Fruit fly (Drosophila melanogaster): ENCODE results near the gene CG17197.

Gene CG17197

dm6 chr3R:25737735-25738371 is 37.3 kb downstream of the CG17197 start (continued):
- peak; percentile 73 for TF ChIP-seq CG16815 (GFP tag; optimal IDR thresholded peaks at IDR 0.05)
- peak; percentile 78 for TF ChIP-seq CG13775 (GFP tag; optimal IDR thresholded peaks at IDR 0.05)
- TF ChIP-seq nerfin-1 (tag; optimal IDR thresholded peaks at IDR 0.05), result peak; percentile 89
- no peak for TF ChIP-seq CG7963 (GFP tag; IDR thresholded peaks at IDR 0.05; ENCODE audit: partially characterized antibody)
- peak; percentile 72 for TF ChIP-seq CG11085 (GFP tag; IDR thresholded peaks at IDR 0.05)
- no peak for TF ChIP-seq fd102C (GFP tag; optimal IDR thresholded peaks at IDR 0.05)
- peak; percentile 89 for TF ChIP-seq HLH54F (GFP tag; optimal IDR thresholded peaks at IDR 0.05)
- no peak for TF ChIP-seq gcm (GFP tag; optimal IDR thresholded peaks at IDR 0.05)
- no peak for TF ChIP-seq zen2 (GFP tag; IDR thresholded peaks at IDR 0.05; ENCODE audit: partially characterized antibody)
- no peak for TF ChIP-seq rib (GFP tag; IDR thresholded peaks at IDR 0.05)
- peak; percentile 95 for TF ChIP-seq CG1529 (GFP tag; optimal IDR thresholded peaks at IDR 0.05)
- peak; percentile 76 for TF ChIP-seq jigr1 (GFP tag; IDR thresholded peaks at IDR 0.05)
- peak; percentile 92 for TF ChIP-seq CG18764 (GFP tag; optimal IDR thresholded peaks at IDR 0.05)
- peak; percentile 91 for TF ChIP-seq wor (GFP tag; IDR thresholded peaks at IDR 0.05)
- TF ChIP-seq salm (tag; optimal IDR thresholded peaks at IDR 0.05), result peak; percentile 89
- no peak for TF ChIP-seq Lpt (GFP tag; optimal IDR thresholded peaks at IDR 0.05)
- peak; percentile 96 for TF ChIP-seq Sox102F (GFP tag; optimal IDR thresholded peaks at IDR 0.05)
- TF ChIP-seq CG6854 (GFP tag; optimal IDR thresholded peaks at IDR 0.05), result peak; percentile 46
- TF ChIP-seq CG15696 (tag; optimal IDR thresholded peaks at IDR 0.05), result peak; percentile 55
- peak; percentile 89 for TF ChIP-seq CHES-1-like (GFP tag; optimal IDR thresholded peaks at IDR 0.05)
- no peak for TF ChIP-seq usp (GFP tag; optimal IDR thresholded peaks at IDR 0.05)
- peak; percentile 83 for TF ChIP-seq CG9817 (tag; optimal IDR thresholded peaks at IDR 0.05)
- peak; percentile 97 for TF ChIP-seq nom (GFP tag; optimal IDR thresholded peaks at IDR 0.05)
- TF ChIP-seq Med (GFP tag), result peak; percentile 99
- TF ChIP-seq Ets97D (GFP tag; optimal IDR thresholded peaks at IDR 0.05), result peak; percentile 81
- TF ChIP-seq Dip3 (GFP tag; optimal IDR thresholded peaks at IDR 0.05), result peak; percentile 87
- TF ChIP-seq CG1603 (tag; optimal IDR thresholded peaks at IDR 0.05), result peak; percentile 96
- TF ChIP-seq CG7987 (GFP tag; optimal IDR thresholded peaks at IDR 0.05), result peak; percentile 85
- TF ChIP-seq CoRest (tag; optimal IDR thresholded peaks at IDR 0.05), result peak; percentile 94
- TF ChIP-seq CG11247 (GFP tag; IDR thresholded peaks at IDR 0.05), result peak; percentile 83
- TF ChIP-seq BEAF-32 (GFP tag; optimal IDR thresholded peaks at IDR 0.05), result no peak
- peak; percentile 97 for TF ChIP-seq CG5245 (GFP tag; optimal IDR thresholded peaks at IDR 0.05)
- peak; percentile 85 for TF ChIP-seq CG4730 (GFP tag; IDR thresholded peaks at IDR 0.05)
- TF ChIP-seq mam (GFP tag; optimal IDR thresholded peaks at IDR 0.05), result peak; percentile 90
- peak; percentile 70 for TF ChIP-seq cwo (GFP tag; optimal IDR thresholded peaks at IDR 0.05)
- peak; percentile 92 to 96 for TF ChIP-seq Pdp1 (GFP tag; optimal IDR thresholded peaks at IDR 0.05)
- peak; percentile 94 for TF ChIP-seq Xbp1 (GFP tag; optimal IDR thresholded peaks at IDR 0.05)
- peak; percentile 96 for TF ChIP-seq CG2712 (tag; optimal IDR thresholded peaks at IDR 0.05)
- TF ChIP-seq pzg (GFP tag; optimal IDR thresholded peaks at IDR 0.05), result no peak
- peak; percentile 93 for TF ChIP-seq CG6689 (GFP tag; IDR thresholded peaks at IDR 0.05)
- peak; percentile 85 for TF ChIP-seq zen (tag; optimal IDR thresholded peaks at IDR 0.05)
- peak; percentile 13 for TF ChIP-seq B-H2 (GFP tag; optimal IDR thresholded peaks at IDR 0.05)
- peak; percentile 54; the same call in 1 of the 2 replicates for TF ChIP-seq klu (GFP tag; IDR thresholded peaks at IDR 0.05)
- TF ChIP-seq run (tag; optimal IDR thresholded peaks at IDR 0.05), result peak; percentile 71
- peak; percentile 58 for TF ChIP-seq gsb (GFP tag; IDR thresholded peaks at IDR 0.05)
- peak; percentile 96 for TF ChIP-seq CG18262 (tag; optimal IDR thresholded peaks at IDR 0.05)
- TF ChIP-seq Six4 (GFP tag; optimal IDR thresholded peaks at IDR 0.05), result peak; percentile 93
- TF ChIP-seq Rfx (GFP tag; IDR thresholded peaks at IDR 0.05), result peak; percentile 89
- TF ChIP-seq Taf1 (GFP tag; IDR thresholded peaks at IDR 0.05), result no peak
- TF ChIP-seq sens (GFP tag), result peak; percentile 100

All from whole organism, embryonic.